Worm (Caenorhabditis elegans) whole organism, late embryonic: Measurements from ENCODE around the gene F10B5.2.

Experiments
- C08G9.2 ChIP-seq: sonication (generic microtip); optimal IDR thresholded peaks from 2 replicates; lab custom pipeline; 2016; ENCODE audit warnings: mild to moderate bottlenecking, missing genetic modification characterization, moderate library complexity, missing compliant biosample characterization
- C38D4.7 ChIP-seq: fragments of 200-800 bp; sonication (Bioruptor generic); optimal IDR thresholded peaks from 2 replicates; lab custom pipeline; 2018; ENCODE audit warnings: mild to moderate bottlenecking, missing genetic modification characterization, moderate library complexity, missing compliant biosample characterization
- K09A11.1 ChIP-seq: sonication (generic microtip); optimal IDR thresholded peaks from 2 replicates; lab custom pipeline; 2017; ENCODE audit warnings: antibody characterized with exemption, mild to moderate bottlenecking, missing genetic modification characterization, missing compliant biosample characterization; ENCODE audit not compliant: insufficient read depth
- T23F11.4 ChIP-seq: fragments of 200-800 bp; sonication (Bioruptor generic); optimal IDR thresholded peaks from 2 replicates; lab custom pipeline; 2018; ENCODE audit warnings: mild to moderate bottlenecking, missing genetic modification characterization, missing compliant biosample characterization
- ahr-1 ChIP-seq: sonication (generic microtip); optimal IDR thresholded peaks from 2 replicates; lab custom pipeline; 2016; ENCODE audit warnings: missing genetic modification characterization, missing compliant biosample characterization
- ceh-14 ChIP-seq: sonication (generic microtip); optimal IDR thresholded peaks from 2 replicates; lab custom pipeline; 2016; ENCODE audit warnings: missing genotype, missing genetic modification characterization, missing compliant biosample characterization
- ceh-18 ChIP-seq: sonication (generic microtip); optimal IDR thresholded peaks from 2 replicates; lab custom pipeline; 2016; ENCODE audit warnings: missing genetic modification characterization, missing compliant biosample characterization
- ceh-19 ChIP-seq: fragments of 200-800 bp; sonication (Bioruptor generic); optimal IDR thresholded peaks from 2 replicates; lab custom pipeline; 2018; ENCODE audit warnings: mild to moderate bottlenecking, missing genetic modification characterization, missing compliant biosample characterization
- ceh-2 ChIP-seq: sonication (generic microtip); optimal IDR thresholded peaks from 2 replicates; lab custom pipeline; 2016; ENCODE audit warnings: missing genotype, missing genetic modification characterization, missing compliant biosample characterization
- ceh-22 ChIP-seq: sonication (generic microtip); optimal IDR thresholded peaks from 2 replicates; lab custom pipeline; 2017; ENCODE audit warnings: missing biosample characterization, missing genetic modification characterization
- ceh-24 ChIP-seq: sonication (generic microtip); optimal IDR thresholded peaks from 2 replicates; lab custom pipeline; 2016; ENCODE audit warnings: mild to moderate bottlenecking, missing genetic modification characterization, missing compliant biosample characterization
- ceh-31 ChIP-seq: sonication (generic microtip); optimal IDR thresholded peaks from 2 replicates; lab custom pipeline; 2016; ENCODE audit warnings: missing genetic modification characterization, missing compliant biosample characterization
- ceh-34 ChIP-seq: sonication (generic microtip); optimal IDR thresholded peaks from 2 replicates; lab custom pipeline; 2016; ENCODE audit warnings: mild to moderate bottlenecking, missing genetic modification characterization, missing compliant biosample characterization
- ceh-45 ChIP-seq: fragments of 200-800 bp; sonication (Bioruptor generic); IDR thresholded peaks from 2 replicates; pipeline ENCODE4 v1.3.6; 2022; ENCODE audit warnings: missing genetic modification reagents, missing genetic modification characterization, missing compliant biosample characterization
- ceh-48 ChIP-seq: sonication (generic microtip); optimal IDR thresholded peaks from 2 replicates; lab custom pipeline; 2016; ENCODE audit warnings: missing genetic modification characterization, inconsistent platforms, missing compliant biosample characterization
- ceh-6 ChIP-seq: fragments of 200-800 bp; sonication (Bioruptor generic); optimal IDR thresholded peaks from 2 replicates; lab custom pipeline; 2018; ENCODE audit warnings: mild to moderate bottlenecking, missing genetic modification characterization, missing compliant biosample characterization
- ceh-9 ChIP-seq: sonication (generic microtip); optimal IDR thresholded peaks from 2 replicates; lab custom pipeline; 2016; ENCODE audit warnings: mild to moderate bottlenecking, missing genetic modification characterization, inconsistent platforms, missing compliant biosample characterization
- dmd-4 ChIP-seq: sonication (generic microtip); optimal IDR thresholded peaks from 2 replicates; lab custom pipeline; 2016; ENCODE audit warnings: borderline replicate concordance, missing genetic modification characterization, missing compliant biosample characterization
- dve-1 ChIP-seq: sonication (generic microtip); optimal IDR thresholded peaks from 2 replicates; lab custom pipeline; 2017; ENCODE audit warnings: antibody characterized with exemption, mild to moderate bottlenecking, missing genetic modification characterization, missing compliant biosample characterization
- elt-2 ChIP-seq: sonication (generic microtip); optimal IDR thresholded peaks from 2 replicates; lab custom pipeline; 2016; ENCODE audit warnings: missing genetic modification reagents, missing genetic modification characterization, missing compliant biosample characterization
- elt-4 ChIP-seq: sonication (generic microtip); optimal IDR thresholded peaks from 2 replicates; lab custom pipeline; 2016; ENCODE audit warnings: missing genetic modification characterization, missing compliant biosample characterization
- eyg-1 ChIP-seq: sonication (generic microtip); optimal IDR thresholded peaks from 2 replicates; lab custom pipeline; 2016; ENCODE audit warnings: missing genotype, missing genetic modification characterization, missing compliant biosample characterization
- fax-1 ChIP-seq: sonication (generic microtip); optimal IDR thresholded peaks from 2 replicates; lab custom pipeline; 2016; ENCODE audit warnings: missing genotype, missing genetic modification characterization, missing compliant biosample characterization
- fkh-10 ChIP-seq: fragments of 150-350 bp; optimal IDR thresholded peaks from 2 replicates; lab custom pipeline; 2014; ENCODE audit warnings: missing biosample characterization, missing genetic modification reagents, missing genetic modification characterization
- fkh-6 ChIP-seq: sonication (generic microtip); optimal IDR thresholded peaks from 2 replicates; lab custom pipeline; 2016; ENCODE audit warnings: missing genetic modification characterization, missing compliant biosample characterization
- hlh-13 ChIP-seq: fragments of 200-800 bp; sonication (Bioruptor generic); optimal IDR thresholded peaks from 2 replicates; lab custom pipeline; 2018; ENCODE audit warnings: mild to moderate bottlenecking, missing genetic modification characterization, missing compliant biosample characterization
- hlh-15 ChIP-seq: sonication (generic microtip); optimal IDR thresholded peaks from 2 replicates; lab custom pipeline; 2016; ENCODE audit warnings: missing genetic modification characterization, missing compliant biosample characterization
- hlh-6 ChIP-seq: sonication (generic microtip); optimal IDR thresholded peaks from 2 replicates; lab custom pipeline; 2016; ENCODE audit warnings: missing genotype, missing genetic modification characterization, missing compliant biosample characterization
- mec-3 ChIP-seq: sonication (generic microtip); optimal IDR thresholded peaks from 2 replicates; lab custom pipeline; 2016; ENCODE audit warnings: borderline replicate concordance, missing genetic modification characterization, missing compliant biosample characterization
- odd-2 ChIP-seq: sonication (generic microtip); optimal IDR thresholded peaks from 2 replicates; lab custom pipeline; 2017; ENCODE audit warnings: antibody characterized with exemption, mild to moderate bottlenecking, missing genetic modification characterization, missing compliant biosample characterization
- pag-3 ChIP-seq: sonication (generic microtip); optimal IDR thresholded peaks from 2 replicates; lab custom pipeline; 2016; ENCODE audit warnings: missing compliant biosample characterization, missing genetic modification characterization, borderline replicate concordance
- pha-2 ChIP-seq: sonication (generic microtip); optimal IDR thresholded peaks from 2 replicates; lab custom pipeline; 2017; ENCODE audit warnings: mild to moderate bottlenecking, missing genetic modification characterization, missing compliant biosample characterization
- pqm-1 ChIP-seq: sonication (generic microtip); optimal IDR thresholded peaks from 2 replicates; lab custom pipeline; 2016; ENCODE audit warnings: missing genetic modification characterization, missing compliant biosample characterization
- pros-1 ChIP-seq: fragments of 150-350 bp; optimal IDR thresholded peaks from 2 replicates; lab custom pipeline; 2014; ENCODE audit warnings: missing biosample characterization, missing genetic modification reagents, missing genetic modification characterization
- ref-2 ChIP-seq: sonication (generic microtip); optimal IDR thresholded peaks from 2 replicates; lab custom pipeline; 2016; ENCODE audit warnings: missing genetic modification characterization, missing compliant biosample characterization
- rnt-1 ChIP-seq: sonication (generic microtip); optimal IDR thresholded peaks from 2 replicates; lab custom pipeline; 2016; ENCODE audit warnings: missing genetic modification characterization, missing compliant biosample characterization
- sdc-2 ChIP-seq: sonication (generic microtip); optimal IDR thresholded peaks from 2 replicates; lab custom pipeline; 2016; ENCODE audit warnings: missing genotype, missing genetic modification characterization, missing compliant biosample characterization
- sox-2 ChIP-seq: fragments of 200-800 bp; sonication (Bioruptor generic); IDR thresholded peaks from 2 replicates; pipeline ENCODE4 v1.3.6; 2022; ENCODE audit warnings: missing genetic modification reagents, missing genetic modification characterization, missing compliant biosample characterization
- sox-4 ChIP-seq: sonication (generic microtip); optimal IDR thresholded peaks from 2 replicates; lab custom pipeline; 2017; ENCODE audit warnings: mild to moderate bottlenecking, missing genetic modification characterization, inconsistent platforms, missing compliant biosample characterization
- tbx-2 ChIP-seq: sonication (generic microtip); optimal IDR thresholded peaks from 2 replicates; lab custom pipeline; 2016; ENCODE audit warnings: missing genetic modification characterization, missing compliant biosample characterization
- ttx-3 ChIP-seq: sonication (generic microtip); optimal IDR thresholded peaks from 2 replicates; lab custom pipeline; 2016; ENCODE audit warnings: missing genetic modification reagents, missing genetic modification characterization, missing compliant biosample characterization
- ztf-16 ChIP-seq: sonication (generic microtip); optimal IDR thresholded peaks from 2 replicates; lab custom pipeline; 2017; ENCODE audit warnings: missing genetic modification characterization, missing compliant biosample characterization

The F10B5.2 gene

DNA sequence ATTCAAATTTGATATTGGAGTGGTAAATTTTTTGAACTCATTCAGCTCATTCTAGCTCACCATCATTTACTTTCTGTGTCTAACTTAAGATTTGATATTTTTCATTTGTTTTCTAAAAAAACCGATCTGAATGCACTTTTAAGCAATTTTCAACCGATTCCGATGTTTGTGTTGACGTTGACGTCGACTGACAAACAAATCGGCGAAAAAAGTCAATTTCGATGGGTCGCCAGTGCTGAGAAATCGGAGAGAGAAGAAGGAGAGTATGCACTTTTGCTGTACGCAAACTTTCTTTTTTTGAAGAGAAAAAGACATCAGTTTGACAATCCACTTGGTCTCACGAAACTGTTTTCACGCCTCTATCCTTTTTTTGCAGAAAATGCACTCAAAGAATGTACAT, 19.1 kb upstream of the F10B5.2 start:
- no peak for TF ChIP-seq ttx-3 (tag; lab: Kevin White, UChicago)
- no peak for TF ChIP-seq hlh-6
- no peak for TF ChIP-seq hlh-15
- TF ChIP-seq T23F11.4 = no peak
- TF ChIP-seq ceh-24 (tag; lab: Kevin White, UChicago) = no peak
- TF ChIP-seq K09A11.1 (tag; lab: Kevin White, UChicago) = no peak
- no peak for TF ChIP-seq hlh-13 (GFP tag; lab: Kevin White, UChicago)
- no peak for TF ChIP-seq ceh-34 (tag; lab: Kevin White, UChicago)
- no peak for TF ChIP-seq ceh-22 (tag; lab: Kevin White, UChicago)
- TF ChIP-seq pha-2 (tag; lab: Kevin White, UChicago) = no peak
- TF ChIP-seq elt-4 (tag; lab: Kevin White, UChicago) = no peak
- no peak for TF ChIP-seq tbx-2 (tag; lab: Kevin White, UChicago)
- no peak for TF ChIP-seq eyg-1 (tag; lab: Kevin White, UChicago)

DNA sequence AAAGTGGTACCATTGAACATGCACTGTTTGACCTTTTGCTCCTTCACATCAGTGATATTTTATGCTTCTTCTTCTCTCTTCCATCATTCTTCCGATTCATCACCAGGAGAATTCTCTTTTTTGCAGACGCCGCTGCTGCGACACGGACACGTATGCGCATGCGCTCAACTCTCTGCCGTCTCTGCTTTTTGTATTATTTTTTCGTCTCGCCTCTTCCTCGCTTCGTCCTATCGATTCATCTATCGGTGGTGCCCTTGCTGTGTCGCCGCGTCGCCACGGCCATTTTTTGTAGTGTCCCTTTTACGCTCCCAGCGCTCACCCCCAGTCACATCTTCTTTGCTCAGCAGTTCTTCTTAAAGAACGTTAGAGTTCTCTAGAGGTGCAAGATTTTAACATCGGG, 18.4 kb upstream of the F10B5.2 start:
- TF ChIP-seq ceh-19 (GFP tag; lab: Kevin White, UChicago) = peak; percentile 39
- TF ChIP-seq ztf-16 (tag; lab: Kevin White, UChicago) = no peak
- no peak for TF ChIP-seq ceh-18
- no peak for TF ChIP-seq dve-1 (tag; lab: Kevin White, UChicago)
- no peak for TF ChIP-seq pha-2 (tag; lab: Kevin White, UChicago)
- TF ChIP-seq ceh-6 (GFP tag; lab: Kevin White, UChicago) = no peak
- TF ChIP-seq ceh-14 (tag; lab: Kevin White, UChicago) = peak; percentile 26
- TF ChIP-seq ceh-45 (GFP tag; lab: Robert Waterston, UW) = no peak
- peak; percentile 57 for TF ChIP-seq ceh-31 (tag; lab: Kevin White, UChicago)
- TF ChIP-seq ref-2 (tag; lab: Kevin White, UChicago) = peak; percentile 16
- no peak for TF ChIP-seq rnt-1 (tag; lab: Kevin White, UChicago)
- no peak for TF ChIP-seq ceh-2 (tag; lab: Kevin White, UChicago)
- TF ChIP-seq ceh-48 (tag; lab: Kevin White, UChicago) = peak; percentile 63
- TF ChIP-seq C38D4.7 (GFP tag; lab: Kevin White, UChicago) = no peak
- no peak for TF ChIP-seq C08G9.2 (tag; lab: Kevin White, UChicago)
- no peak for TF ChIP-seq eyg-1 (tag; lab: Kevin White, UChicago)
- TF ChIP-seq, all 69 proteins: peak for 5

DNA sequence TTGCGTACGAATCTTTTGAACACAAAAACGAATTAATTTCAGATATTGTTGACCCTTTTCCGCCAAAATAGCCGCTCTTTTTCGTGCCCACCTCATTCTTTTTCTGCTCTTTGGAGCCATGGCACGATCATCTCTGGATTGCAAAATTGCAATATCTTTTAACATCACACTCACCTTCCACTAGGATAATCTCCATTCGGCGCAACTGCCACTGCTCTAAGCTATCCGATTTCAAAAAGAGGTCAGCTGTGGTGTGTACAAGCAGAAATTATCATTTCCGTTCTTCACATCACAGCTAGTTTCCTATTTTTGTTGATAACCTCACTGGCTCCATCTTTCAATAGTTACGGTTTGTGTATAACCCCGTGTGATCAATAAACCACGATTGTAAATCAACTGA, 17.9 kb upstream of the F10B5.2 start:
- TF ChIP-seq sox-2 (GFP tag; lab: Robert Waterston, UW) (no peak), ceh-34 (tag; lab: Kevin White, UChicago) (peak; percentile 41)
- TF ChIP-seq, all 69 proteins: peak for 1

DNA sequence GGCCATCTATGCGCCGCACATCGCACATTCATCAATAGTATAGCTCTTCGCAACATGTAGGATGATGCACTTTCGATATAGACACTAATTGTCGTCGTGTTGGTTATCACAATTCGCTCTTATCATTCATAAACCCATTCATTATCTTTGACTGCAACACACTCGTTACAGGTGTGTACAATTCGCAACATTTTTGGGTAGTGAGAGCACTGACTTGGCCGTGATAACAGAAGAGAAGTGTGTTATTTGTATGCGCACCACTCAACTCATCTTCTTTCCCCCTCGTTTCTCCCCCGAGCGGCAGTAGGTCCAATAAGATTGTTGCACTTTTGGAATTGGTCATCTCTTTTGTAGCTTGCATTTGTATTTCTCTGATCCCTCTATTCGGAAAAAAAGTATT, 17.3 kb upstream of the F10B5.2 start:
- no peak for TF ChIP-seq K09A11.1 (tag; lab: Kevin White, UChicago)
- no peak for TF ChIP-seq rnt-1 (tag; lab: Kevin White, UChicago)
- no peak for TF ChIP-seq dve-1 (tag; lab: Kevin White, UChicago)
- TF ChIP-seq odd-2 (tag; lab: Kevin White, UChicago) = no peak
- no peak for TF ChIP-seq pros-1 (tag; lab: Kevin White, UChicago)
- TF ChIP-seq sdc-2 (tag; lab: Kevin White, UChicago) = no peak
- no peak for TF ChIP-seq ahr-1 (tag; lab: Kevin White, UChicago)
- TF ChIP-seq ceh-22 (tag; lab: Kevin White, UChicago) = peak; percentile 64
- TF ChIP-seq hlh-15 = no peak
- no peak for TF ChIP-seq sox-2 (GFP tag; lab: Robert Waterston, UW)
- no peak for TF ChIP-seq pqm-1 (tag; lab: Kevin White, UChicago)
- peak; percentile 8 for TF ChIP-seq tbx-2 (tag; lab: Kevin White, UChicago)
- no peak for TF ChIP-seq fkh-10
- no peak for TF ChIP-seq dmd-4
- no peak for TF ChIP-seq elt-4 (tag; lab: Kevin White, UChicago)
- TF ChIP-seq ref-2 (tag; lab: Kevin White, UChicago) = no peak
- TF ChIP-seq fax-1 (tag; lab: Kevin White, UChicago) = no peak
- TF ChIP-seq ceh-9 (tag; lab: Kevin White, UChicago) = no peak
- no peak for TF ChIP-seq mec-3 (tag; lab: Kevin White, UChicago)
- TF ChIP-seq fkh-6 (tag; lab: Kevin White, UChicago) = no peak
- TF ChIP-seq sox-4 (tag; lab: Kevin White, UChicago) = no peak
- peak; percentile 96 for TF ChIP-seq elt-2 (tag; lab: Kevin White, UChicago)
- no peak for TF ChIP-seq pag-3 (tag; lab: Kevin White, UChicago)
